Worm (Caenorhabditis elegans) whole organism, early embryonic: ENCODE data around the gene gst-38.

Experiments used
- B0310.2 ChIP-seq: sonication (generic microtip); optimal IDR thresholded peaks from 2 replicates; lab custom pipeline; 2016; ENCODE audit warnings: mild to moderate bottlenecking, missing genetic modification characterization, missing compliant biosample characterization
- F13C5.2 ChIP-seq: sonication (generic microtip); optimal IDR thresholded peaks from 2 replicates; lab custom pipeline; 2017; ENCODE audit warnings: mild to moderate bottlenecking, missing genetic modification characterization, inconsistent platforms, missing compliant biosample characterization
- aly-1 ChIP-seq: sonication (generic microtip); optimal IDR thresholded peaks from 2 replicates; lab custom pipeline; 2016; ENCODE audit warnings: missing genetic modification characterization, missing compliant biosample characterization
- ama-1 ChIP-seq: fragments of 150-350 bp; optimal IDR thresholded peaks from 2 replicates; lab custom pipeline; 2014
- ceh-13 ChIP-seq: fragments of 200-800 bp; sonication (Bioruptor generic); optimal IDR thresholded peaks from 2 replicates; lab custom pipeline; 2018; ENCODE audit warnings: mild to moderate bottlenecking, missing genetic modification characterization, missing compliant biosample characterization
- ceh-36 ChIP-seq: sonication (generic microtip); optimal IDR thresholded peaks from 2 replicates; lab custom pipeline; 2016; ENCODE audit warnings: missing genetic modification characterization, inconsistent platforms, missing compliant biosample characterization
- ets-7 ChIP-seq: sonication (generic microtip); optimal IDR thresholded peaks from 2 replicates; lab custom pipeline; 2016; ENCODE audit warnings: missing genotype, missing genetic modification characterization, missing compliant biosample characterization
- flt-1 ChIP-seq: fragments of 200-800 bp; sonication (Bioruptor generic); IDR thresholded peaks from 2 replicates; pipeline ENCODE4 v1.3.6; 2022; ENCODE audit warnings: missing genetic modification characterization, missing compliant biosample characterization
- hmbx-1 ChIP-seq: sonication (generic microtip); optimal IDR thresholded peaks from 2 replicates; lab custom pipeline; 2016; ENCODE audit warnings: mild to moderate bottlenecking, missing genetic modification characterization, missing compliant biosample characterization
- hmg-4 ChIP-seq: fragments of 200-800 bp; sonication (Bioruptor generic); optimal IDR thresholded peaks from 2 replicates; lab custom pipeline; 2018; ENCODE audit warnings: mild to moderate bottlenecking, missing genetic modification characterization, missing compliant biosample characterization
- hnd-1 ChIP-seq: sonication (generic microtip); optimal IDR thresholded peaks from 2 replicates; lab custom pipeline; 2016; ENCODE audit warnings: missing genetic modification characterization, missing compliant biosample characterization
- pes-1 ChIP-seq: fragments of 200-800 bp; sonication (Bioruptor generic); IDR thresholded peaks from 2 replicates; pipeline ENCODE4 v1.3.6; 2022; ENCODE audit warnings: missing genetic modification reagents, missing genetic modification characterization, missing compliant biosample characterization
- scrt-1 ChIP-seq: fragments of 200-800 bp; sonication (Bioruptor generic); IDR thresholded peaks from 2 replicates; pipeline ENCODE4 v1.3.6; 2022; ENCODE audit warnings: missing genetic modification characterization, missing compliant biosample characterization
- sea-1 ChIP-seq: fragments of 200-800 bp; sonication (Bioruptor generic); conservative IDR thresholded peaks from 2 replicates; pipeline ENCODE4 v1.3.6; 2022; ENCODE audit warnings: missing genetic modification characterization, missing compliant biosample characterization
- tbx-11 ChIP-seq: fragments of 200-800 bp; sonication (Bioruptor generic); IDR thresholded peaks from 2 replicates; pipeline ENCODE4 v1.3.6; 2022; ENCODE audit warnings: missing genetic modification characterization, missing compliant biosample characterization
- tbx-37 ChIP-seq: fragments of 200-800 bp; sonication (Bioruptor generic); conservative IDR thresholded peaks from 2 replicates; pipeline ENCODE4 v1.3.6; 2022; ENCODE audit warnings: missing genetic modification reagents, missing genetic modification characterization, missing compliant biosample characterization
- tra-4 ChIP-seq: sonication (generic microtip); optimal IDR thresholded peaks from 2 replicates; lab custom pipeline; 2017; ENCODE audit warnings: missing genetic modification characterization, missing compliant biosample characterization

The gst-38 gene

DNA sequence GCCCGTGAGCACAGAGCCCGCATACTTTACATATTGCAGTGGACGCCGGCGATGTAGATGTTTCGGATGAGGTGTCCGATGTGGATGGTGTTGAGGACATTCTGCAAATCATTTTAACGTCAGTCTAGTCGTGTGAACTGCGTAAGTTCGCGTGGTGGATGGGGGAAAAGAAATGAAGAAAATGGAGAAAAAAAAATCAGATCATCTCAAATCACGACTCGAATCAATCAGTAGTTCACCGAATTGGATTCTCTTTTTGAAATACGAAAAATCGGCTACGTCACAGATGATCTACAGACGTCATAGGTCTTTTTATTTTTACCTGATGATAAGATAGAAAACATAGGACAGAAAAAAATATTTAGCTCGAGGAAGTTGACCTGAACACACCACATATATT lies 39.6 kb downstream of the gst-38 start, which contains the start of gene nhr-102:
Gene nhr-102 (minus strand): TSS at position 101 of the 400 bp plus-strand sequence.
- TF ChIP-seq tbx-11 (GFP tag; lab: Robert Waterston, UW) (no peak), F13C5.2 (no peak), B0310.2 (tag; lab: Kevin White, UChicago) (no peak), ceh-13 (GFP tag; lab: Kevin White, UChicago) (no peak), ets-7 (tag; lab: Kevin White, UChicago) (no peak), ama-1 (no peak), scrt-1 (no peak), tra-4 (tag; lab: Kevin White, UChicago) (no peak), flt-1 (no peak), hmg-4 (GFP tag; lab: Kevin White, UChicago) (no peak), sea-1 (GFP tag; lab: Robert Waterston, UW) (no peak), ceh-36 (tag; lab: Kevin White, UChicago) (no peak), hmbx-1 (tag; lab: Kevin White, UChicago) (no peak), pes-1 (GFP tag; lab: Robert Waterston, UW) (no peak), aly-1 (tag; lab: Kevin White, UChicago) (no peak)

ce11 chrV:15873762-15874161 lies 42.1 kb downstream of the gst-38 start:
- TF ChIP-seq B0310.2 (tag; lab: Kevin White, UChicago) (peak; percentile 99), ceh-36 (tag; lab: Kevin White, UChicago) (peak; percentile 98), hmg-4 (GFP tag; lab: Kevin White, UChicago) (peak; percentile 99), ceh-13 (GFP tag; lab: Kevin White, UChicago) (peak; percentile 99), hnd-1 (tag; lab: Kevin White, UChicago) (peak; percentile 96), tbx-37 (GFP tag; lab: Robert Waterston, UW) (peak; percentile 100), pes-1 (GFP tag; lab: Robert Waterston, UW) (peak; percentile 99), tbx-11 (GFP tag; lab: Robert Waterston, UW) (peak; percentile 100), scrt-1 (peak; percentile 100), ama-1 (no peak), hmbx-1 (tag; lab: Kevin White, UChicago) (peak; percentile 94), flt-1 (peak; percentile 100), sea-1 (GFP tag; lab: Robert Waterston, UW) (peak; percentile 99), F13C5.2 (peak; percentile 100), aly-1 (tag; lab: Kevin White, UChicago) (peak; percentile 99), tra-4 (tag; lab: Kevin White, UChicago) (peak; percentile 98), ets-7 (tag; lab: Kevin White, UChicago) (peak; percentile 97)

- TF ChIP-seq flt-1: no peak
- no peak for TF ChIP-seq tbx-11 (GFP tag; lab: Robert Waterston, UW)
- TF ChIP-seq hmg-4 (GFP tag; lab: Kevin White, UChicago): no peak
- TF ChIP-seq ets-7 (tag; lab: Kevin White, UChicago): no peak
- TF ChIP-seq aly-1 (tag; lab: Kevin White, UChicago): no peak
These were observed 43.6 kb downstream of the gst-38 start, which contains the start of gene str-56 for ce11 chrV:15872273-15872672. Gene str-56 (plus strand): TSS chrV:15872573.

ce11 chrV:15870356-15870755 lies 45.5 kb downstream of the gst-38 start, which contains the start of gene str-57:
Gene str-57 (plus strand): TSS chrV:15870656.
- TF ChIP-seq flt-1 (no peak), aly-1 (tag; lab: Kevin White, UChicago) (no peak), hmg-4 (GFP tag; lab: Kevin White, UChicago) (no peak), ama-1 (no peak), tra-4 (tag; lab: Kevin White, UChicago) (no peak)

DNA sequence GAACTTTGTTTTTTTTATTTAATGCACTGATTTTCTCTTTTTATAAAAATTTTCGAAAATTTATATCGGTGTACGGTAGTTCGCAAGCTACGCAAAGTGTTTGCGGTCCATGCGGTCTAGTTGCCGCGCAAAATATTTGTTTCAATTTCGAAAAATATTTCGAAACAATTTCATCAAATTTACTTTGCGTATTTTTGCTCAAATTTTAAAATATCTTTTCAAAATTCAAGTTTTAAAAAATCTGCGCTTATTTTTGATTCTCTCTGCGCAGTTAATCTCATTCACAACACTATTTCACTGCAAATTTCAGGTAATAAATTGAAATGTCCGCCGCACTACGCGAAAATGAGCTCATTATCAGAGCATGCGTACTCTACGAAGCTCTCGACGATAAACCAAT lies 48.5 kb downstream of the gst-38 start, which contains the start of gene fbxa-197:
Gene fbxa-197 (plus strand): TSS at position 301 of the 400 bp plus-strand sequence.
- TF ChIP-seq ceh-13 (GFP tag; lab: Kevin White, UChicago) (no peak), ets-7 (tag; lab: Kevin White, UChicago) (no peak), tra-4 (tag; lab: Kevin White, UChicago) (no peak), aly-1 (tag; lab: Kevin White, UChicago) (no peak), hmbx-1 (tag; lab: Kevin White, UChicago) (no peak), sea-1 (GFP tag; lab: Robert Waterston, UW) (no peak), hnd-1 (tag; lab: Kevin White, UChicago) (no peak), hmg-4 (GFP tag; lab: Kevin White, UChicago) (no peak), scrt-1 (no peak)

- no peak for TF ChIP-seq tbx-11 (GFP tag; lab: Robert Waterston, UW)
- no peak for TF ChIP-seq ceh-36 (tag; lab: Kevin White, UChicago)
- no peak for TF ChIP-seq F13C5.2
- no peak for TF ChIP-seq ceh-13 (GFP tag; lab: Kevin White, UChicago)
- no peak for TF ChIP-seq B0310.2 (tag; lab: Kevin White, UChicago)
- TF ChIP-seq sea-1 (GFP tag; lab: Robert Waterston, UW): no peak
- TF ChIP-seq aly-1 (tag; lab: Kevin White, UChicago): no peak
- no peak for TF ChIP-seq tra-4 (tag; lab: Kevin White, UChicago)
- TF ChIP-seq hnd-1 (tag; lab: Kevin White, UChicago): no peak
- no peak for TF ChIP-seq hmg-4 (GFP tag; lab: Kevin White, UChicago)
- no peak for TF ChIP-seq pes-1 (GFP tag; lab: Robert Waterston, UW)
- TF ChIP-seq hmbx-1 (tag; lab: Kevin White, UChicago): no peak
- TF ChIP-seq ama-1: no peak
- no peak for TF ChIP-seq flt-1
These were observed 50.0 kb downstream of the gst-38 start, which contains the start of gene srh-293 for ce11 chrV:15865839-15866238. Gene srh-293 (plus strand): TSS chrV:15866139.
